Worm (Caenorhabditis elegans) whole organism, young adult: ENCODE data around the gene C07B5.2.

ENCODE experiments used
- C17E4.6 ChIP-seq: fragments of 200-800 bp; sonication (Bioruptor generic); IDR thresholded peaks from 2 replicates; pipeline ENCODE4 v1.3.6; 2022; ENCODE audit warnings: missing genetic modification reagents, missing genetic modification characterization, missing compliant biosample characterization
- F23B12.7 ChIP-seq: sonication (generic microtip); optimal IDR thresholded peaks from 2 replicates; lab custom pipeline; 2017; ENCODE audit warnings: missing genetic modification characterization, mild to moderate bottlenecking, missing compliant biosample characterization, antibody characterized with exemption, moderate library complexity; ENCODE audit not compliant: insufficient read depth
- F49E8.2 ChIP-seq: sonication (generic microtip); optimal IDR thresholded peaks from 3 replicates; lab custom pipeline; 2017; ENCODE audit warnings: missing genetic modification characterization, mild to moderate bottlenecking, missing compliant biosample characterization, antibody characterized with exemption, moderate library complexity; ENCODE audit not compliant: insufficient read depth
- aptf-2 ChIP-seq: fragments of 200-800 bp; sonication (Bioruptor generic); conservative IDR thresholded peaks from 2 replicates; pipeline ENCODE4 v1.3.6; 2022; ENCODE audit warnings: missing genetic modification reagents, missing genetic modification characterization, missing compliant biosample characterization
- attf-6 ChIP-seq: fragments of 200-800 bp; sonication (Bioruptor generic); IDR thresholded peaks from 2 replicates; pipeline ENCODE4 v1.3.6; 2022; ENCODE audit warnings: missing genetic modification reagents, missing genetic modification characterization, missing compliant biosample characterization
- ceh-91 ChIP-seq: fragments of 200-800 bp; sonication (Bioruptor generic); IDR thresholded peaks from 2 replicates; pipeline ENCODE4 v1.3.6; 2022; ENCODE audit warnings: missing genetic modification reagents, missing genetic modification characterization, missing compliant biosample characterization
- dpff-1 ChIP-seq: sonication (generic microtip); optimal IDR thresholded peaks from 2 replicates; lab custom pipeline; 2017; ENCODE audit warnings: mild to moderate bottlenecking, missing genetic modification characterization, missing compliant biosample characterization
- efl-1 ChIP-seq: fragments of 150-350 bp; optimal IDR thresholded peaks from 2 replicates; lab custom pipeline; 2014; ENCODE audit warnings: missing biosample characterization, missing genetic modification reagents, missing genetic modification characterization
- him-1 ChIP-seq: sonication (generic microtip); optimal IDR thresholded peaks from 2 replicates; lab custom pipeline; 2016; ENCODE audit warnings: missing genotype, missing genetic modification reagents, missing genetic modification characterization, missing compliant biosample characterization
- pha-4 ChIP-seq: fragments of 150-350 bp; sonication (generic microtip); optimal IDR thresholded peaks from 2 replicates; lab custom pipeline; 2014; ENCODE audit warnings: missing biosample characterization, missing genetic modification reagents, missing genetic modification characterization
- rpc-1 ChIP-seq, 2 experiments: fragments of 150-350 bp in 1 of 2; sonication (generic microtip) in 1 of 2; optimal IDR thresholded peaks; 2 replicates each; lab custom pipeline; 2014 to 2018; ENCODE audit warnings: missing biosample characterization in 1 of 2, missing genetic modification characterization in 1 of 2, missing genetic modification reagents in 1 of 2, missing genotype in 1 of 2
- sea-2 ChIP-seq: fragments of 200-800 bp; sonication (Bioruptor generic); IDR thresholded peaks from 2 replicates; pipeline ENCODE4 v1.3.6; 2022; ENCODE audit warnings: missing genetic modification characterization, missing compliant biosample characterization
- zim-3 ChIP-seq: sonication (generic microtip); optimal IDR thresholded peaks from 2 replicates; lab custom pipeline; 2017; ENCODE audit warnings: mild to moderate bottlenecking, missing genetic modification characterization, moderate library complexity, missing compliant biosample characterization

DNA sequence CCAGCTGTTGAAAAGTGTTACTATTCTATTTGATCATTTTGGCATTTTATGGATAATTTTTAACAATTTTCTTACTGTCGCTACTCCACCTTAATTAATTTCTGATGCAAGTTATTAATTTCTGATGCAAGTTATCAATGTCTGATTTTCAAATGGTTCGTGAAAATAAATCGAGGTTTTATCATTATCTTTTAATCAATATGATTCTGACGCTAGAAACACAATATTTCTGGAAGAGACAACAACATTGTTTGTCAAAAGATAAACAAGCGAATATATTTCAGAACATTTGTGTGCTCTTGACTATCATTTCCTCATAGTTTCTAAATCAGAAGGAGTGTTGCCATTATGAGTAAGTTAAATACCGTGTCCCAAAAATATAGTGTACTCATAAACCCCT is 49.4 kb upstream of the C07B5.2 start, which contains the start of gene F49E2.2:
- TF ChIP-seq aptf-2 (GFP tag; lab: Robert Waterston, UW), result no peak
- TF ChIP-seq C17E4.6, result no peak
- no peak for TF ChIP-seq zim-3 (tag; lab: Kevin White, UChicago)
- no peak for TF ChIP-seq F23B12.7
- TF ChIP-seq pha-4 (tag; lab: Kevin White, UChicago), result no peak
- no peak for TF ChIP-seq attf-6
- no peak for TF ChIP-seq sea-2 (GFP tag; lab: Robert Waterston, UW)
- TF ChIP-seq efl-1 (GFP tag; lab: Kevin White, UChicago), result no peak
- no peak for TF ChIP-seq him-1 (tag; lab: Kevin White, UChicago)
- no peak for TF ChIP-seq dpff-1 (tag; lab: Kevin White, UChicago)
- TF ChIP-seq rpc-1 (optimal IDR thresholded peaks at IDR 0.05; lab: Kevin White, UChicago), result no peak
- no peak for TF ChIP-seq rpc-1 (tag; optimal IDR thresholded peaks at IDR 0.05; lab: Kevin White, UChicago)
- TF ChIP-seq ceh-91 (GFP tag; lab: Robert Waterston, UW), result no peak
- TF ChIP-seq F49E8.2, result no peak
